Worm (Caenorhabditis elegans): ENCODE measurements around the gene lin-13.

lin-13 gene

ce11 chrIII:7710066-7710465 lies 775 bp upstream of the lin-13 start:
- TF ChIP-seq hmg-11 (tag; optimal IDR thresholded peaks at IDR 0.05) (peak; percentile 82), ceh-28 (tag; optimal IDR thresholded peaks at IDR 0.05) (peak; percentile 78), nhr-25 (tag; optimal IDR thresholded peaks at IDR 0.05) (peak; percentile 92), jun-1 (tag; optimal IDR thresholded peaks at IDR 0.05) (peak; percentile 53), mml-1 (tag; optimal IDR thresholded peaks at IDR 0.05) (no peak), egl-5 (tag; optimal IDR thresholded peaks at IDR 0.05) (peak; percentile 90), unc-39 (tag; optimal IDR thresholded peaks at IDR 0.05) (no peak), nhr-12 (tag; optimal IDR thresholded peaks at IDR 0.05) (no peak), lsy-12 (tag; optimal IDR thresholded peaks at IDR 0.05) (peak; percentile 73), ama-1 (optimal IDR thresholded peaks at IDR 0.05) (peak; percentile 64), nfya-1 (tag; optimal IDR thresholded peaks at IDR 0.05; ENCODE audit: insufficient read depth) (peak; percentile 88), elt-2 (tag; optimal IDR thresholded peaks at IDR 0.05) (peak; percentile 47), lin-15B (tag; optimal IDR thresholded peaks at IDR 0.05) (peak; percentile 86), pqm-1 (tag; optimal IDR thresholded peaks at IDR 0.05) (peak; percentile 47), lin-39 (tag; optimal IDR thresholded peaks at IDR 0.05) (peak; percentile 82), nhr-76 (tag; optimal IDR thresholded peaks at IDR 0.05) (no peak), R02D3.7 (tag; optimal IDR thresholded peaks at IDR 0.05) (peak; percentile 59), pha-4 (tag; optimal IDR thresholded peaks at IDR 0.05) (peak; percentile 94), nhr-23 (tag; optimal IDR thresholded peaks at IDR 0.05) (peak; percentile 76), nhr-67 (tag; optimal IDR thresholded peaks at IDR 0.05) (no peak), egl-27 (tag; optimal IDR thresholded peaks at IDR 0.05) (no peak)

ce11 chrIII:7703474-7703873 lies 5.8 kb downstream of the lin-13 start:
- TF ChIP-seq hmg-11 (tag; optimal IDR thresholded peaks at IDR 0.05) (no peak), nhr-43 (tag; optimal IDR thresholded peaks at IDR 0.05; ENCODE audit: poor library complexity, severe bottlenecking) (no peak), pqm-1 (tag; optimal IDR thresholded peaks at IDR 0.05) (no peak), eor-1 (tag; optimal IDR thresholded peaks at IDR 0.05) (no peak), nhr-67 (tag; optimal IDR thresholded peaks at IDR 0.05) (no peak), nhr-76 (tag; optimal IDR thresholded peaks at IDR 0.05) (no peak)

ce11 chrIII:7694274-7694673 lies 15.0 kb downstream of the lin-13 start, which contains the start of gene C18H2.5:
Gene C18H2.5, minus strand, starts transcription at chrIII:7694374.
- TF ChIP-seq sea-2 (GFP tag; optimal IDR thresholded peaks at IDR 0.05) (no peak), nhr-25 (tag; optimal IDR thresholded peaks at IDR 0.05) (no peak), ZK546.5 (tag; optimal IDR thresholded peaks at IDR 0.05) (no peak), tbx-2 (tag; optimal IDR thresholded peaks at IDR 0.05) (no peak), ceh-82 (tag; optimal IDR thresholded peaks at IDR 0.05) (no peak), snpc-4 (tag; optimal IDR thresholded peaks at IDR 0.05) (no peak), ztf-11 (tag; optimal IDR thresholded peaks at IDR 0.05) (no peak), elt-2 (tag; optimal IDR thresholded peaks at IDR 0.05) (no peak), aly-2 (tag; optimal IDR thresholded peaks at IDR 0.05) (no peak), R02D3.7 (tag; optimal IDR thresholded peaks at IDR 0.05) (no peak), pqm-1 (tag; optimal IDR thresholded peaks at IDR 0.05) (no peak), jun-1 (tag; optimal IDR thresholded peaks at IDR 0.05) (no peak), mdl-1 (tag; optimal IDR thresholded peaks at IDR 0.05) (no peak), fkh-2 (tag; optimal IDR thresholded peaks at IDR 0.05) (no peak), ceh-16 (tag; optimal IDR thresholded peaks at IDR 0.05) (no peak), nhr-11 (tag; optimal IDR thresholded peaks at IDR 0.05) (no peak), unc-39 (tag; optimal IDR thresholded peaks at IDR 0.05) (no peak)

- TF ChIP-seq fkh-10 (GFP tag; optimal IDR thresholded peaks at IDR 0.05) = no peak
- no peak for TF ChIP-seq egl-27 (tag; optimal IDR thresholded peaks at IDR 0.05)
- TF ChIP-seq mdl-1 (tag; optimal IDR thresholded peaks at IDR 0.05) = no peak
- TF ChIP-seq nfya-1 (tag; optimal IDR thresholded peaks at IDR 0.05; ENCODE audit: insufficient read depth) = no peak
- TF ChIP-seq lin-15B (tag; optimal IDR thresholded peaks at IDR 0.05) = no peak
- TF ChIP-seq ztf-4 (tag; optimal IDR thresholded peaks at IDR 0.05) = no peak
- no peak for TF ChIP-seq snpc-4 (tag; optimal IDR thresholded peaks at IDR 0.05)
- TF ChIP-seq nhr-12 (tag; optimal IDR thresholded peaks at IDR 0.05) = no peak
- no peak for TF ChIP-seq fos-1 (tag; optimal IDR thresholded peaks at IDR 0.05)
- TF ChIP-seq ceh-82 (tag; optimal IDR thresholded peaks at IDR 0.05) = no peak
- no peak for TF ChIP-seq nhr-28 (tag; optimal IDR thresholded peaks at IDR 0.05)
- TF ChIP-seq ama-1 (optimal IDR thresholded peaks at IDR 0.05) = no peak
- no peak for TF ChIP-seq nhr-43 (tag; optimal IDR thresholded peaks at IDR 0.05; ENCODE audit: poor library complexity, severe bottlenecking)
- TF ChIP-seq fkh-2 (tag; optimal IDR thresholded peaks at IDR 0.05) = no peak
- no peak for TF ChIP-seq egl-5 (tag; optimal IDR thresholded peaks at IDR 0.05)
- TF ChIP-seq lsy-12 (tag; optimal IDR thresholded peaks at IDR 0.05) = no peak
- no peak for TF ChIP-seq pqm-1 (tag; optimal IDR thresholded peaks at IDR 0.05)
Measured at ce11 chrIII:7692287-7692686, 17.0 kb downstream of the lin-13 start.
